Worm (Caenorhabditis elegans) whole organism, young adult: ENCODE measurements around the gene dhs-27.

Experiments
- F39B2.1 ChIP-seq: fragments of 200-800 bp; sonication (Bioruptor generic); IDR thresholded peaks from 2 replicates; pipeline ENCODE4 v1.3.6; 2022; ENCODE audit warnings: missing genetic modification reagents, missing genetic modification characterization, missing compliant biosample characterization
- T07F8.4 ChIP-seq: sonication (generic microtip); optimal IDR thresholded peaks from 2 replicates; lab custom pipeline; 2016; ENCODE audit warnings: mild to moderate bottlenecking, missing genetic modification characterization, moderate library complexity, missing compliant biosample characterization
- T26A5.8 ChIP-seq: sonication (generic microtip); optimal IDR thresholded peaks from 2 replicates; lab custom pipeline; 2016; ENCODE audit warnings: missing genetic modification characterization, missing compliant biosample characterization
- ama-1 ChIP-seq, 3 experiments: fragments of 150-350 bp in 1 of 3; sonication (generic microtip) in 2 of 3; optimal IDR thresholded peaks; 2 replicates each; lab custom pipeline; 2014 to 2018; ENCODE audit warnings: missing biosample characterization in 2 of 3, missing genetic modification characterization in 2 of 3, missing genetic modification reagents in 2 of 3
- attf-3 ChIP-seq: fragments of 200-800 bp; sonication (Bioruptor generic); conservative IDR thresholded peaks from 2 replicates; pipeline ENCODE4 v1.3.6; 2022; ENCODE audit warnings: missing genetic modification reagents, missing genetic modification characterization, missing compliant biosample characterization
- ceh-40 ChIP-seq: fragments of 200-800 bp; sonication (Bioruptor generic); IDR thresholded peaks from 2 replicates; pipeline ENCODE4 v1.3.6; 2022; ENCODE audit warnings: missing genetic modification characterization, missing compliant biosample characterization
- lin-54 ChIP-seq: fragments of 200-800 bp; sonication (Bioruptor generic); optimal IDR thresholded peaks from 2 replicates; lab custom pipeline; 2018; ENCODE audit warnings: mild to moderate bottlenecking, missing genetic modification characterization, missing compliant biosample characterization
- madf-3 ChIP-seq: fragments of 200-800 bp; sonication (Bioruptor generic); IDR thresholded peaks from 2 replicates; pipeline ENCODE4 v1.3.6; 2022; ENCODE audit warnings: missing genetic modification reagents, missing genetic modification characterization, missing compliant biosample characterization
- mel-28 ChIP-seq: sonication (generic microtip); optimal IDR thresholded peaks from 2 replicates; lab custom pipeline; 2016; ENCODE audit warnings: borderline replicate concordance, mild to moderate bottlenecking, missing genetic modification characterization, missing compliant biosample characterization
- mxl-1 ChIP-seq: sonication (generic microtip); optimal IDR thresholded peaks from 2 replicates; lab custom pipeline; 2016; ENCODE audit warnings: missing genetic modification characterization, missing compliant biosample characterization
- pha-4 ChIP-seq: fragments of 150-350 bp; sonication (generic microtip); optimal IDR thresholded peaks from 2 replicates; lab custom pipeline; 2014; ENCODE audit warnings: missing biosample characterization, missing genetic modification reagents, missing genetic modification characterization
- snpc-1.3 ChIP-seq: sonication (generic microtip); optimal IDR thresholded peaks from 2 replicates; lab custom pipeline; 2017; ENCODE audit warnings: missing genetic modification characterization, mild to moderate bottlenecking, missing compliant biosample characterization, antibody characterized with exemption, moderate library complexity, missing genotype, missing genetic modification reagents; ENCODE audit not compliant: insufficient read depth
- unc-62 ChIP-seq: fragments of 150-350 bp; optimal IDR thresholded peaks from 2 replicates; lab custom pipeline; 2014; ENCODE audit warnings: missing biosample characterization, missing genetic modification reagents, missing genetic modification characterization
- zim-3 ChIP-seq: sonication (generic microtip); optimal IDR thresholded peaks from 2 replicates; lab custom pipeline; 2017; ENCODE audit warnings: mild to moderate bottlenecking, missing genetic modification characterization, moderate library complexity, missing compliant biosample characterization

- no peak for TF ChIP-seq pha-4 (tag; lab: Kevin White, UChicago)
- no peak for TF ChIP-seq mel-28 (tag; lab: Kevin White, UChicago)
- TF ChIP-seq ama-1 (optimal IDR thresholded peaks at IDR 0.05; lab: Kevin White, UChicago): no peak
- no peak for TF ChIP-seq ama-1 (GFP tag; optimal IDR thresholded peaks at IDR 0.05; lab: Kevin White, UChicago)
- TF ChIP-seq attf-3 (GFP tag; lab: Robert Waterston, UW): no peak
- TF ChIP-seq zim-3 (tag; lab: Kevin White, UChicago): no peak
- no peak for TF ChIP-seq ceh-40
- no peak for TF ChIP-seq T07F8.4 (tag; lab: Kevin White, UChicago)
- TF ChIP-seq mxl-1 (tag; lab: Kevin White, UChicago): no peak
- no peak for TF ChIP-seq madf-3 (GFP tag; lab: Robert Waterston, UW)
- no peak for TF ChIP-seq unc-62 (GFP tag; lab: Kevin White, UChicago)
- TF ChIP-seq F39B2.1 (GFP tag; lab: Robert Waterston, UW): no peak
- TF ChIP-seq T26A5.8 (tag; lab: Kevin White, UChicago): no peak
- no peak for TF ChIP-seq snpc-1.3
- no peak for TF ChIP-seq lin-54 (GFP tag; lab: Kevin White, UChicago)
These were observed 49.4 kb upstream of the dhs-27 start for ce11 chrX:3463875-3464274.
